Fruit fly (Drosophila melanogaster): ENCODE results near the gene CG32982.

The CG32982 gene

dm6 chr2L:9123707-9124106 is 1.8 kb upstream of the CG32982 start (continued):
- TF ChIP-seq CG2116 (GFP tag; optimal IDR thresholded peaks at IDR 0.05) (peak; percentile 4), Stat92E (GFP tag; optimal IDR thresholded peaks at IDR 0.05) (peak in 1 of 3 experiments; percentile 75), Dip3 (GFP tag; optimal IDR thresholded peaks at IDR 0.05) (no peak), ase (GFP tag; IDR thresholded peaks at IDR 0.05) (no peak), CG2889 (GFP tag; IDR thresholded peaks at IDR 0.05) (no peak), bab2 (GFP tag; optimal IDR thresholded peaks at IDR 0.05) (no peak), B-H2 (GFP tag; optimal IDR thresholded peaks at IDR 0.05) (no peak), CG2712 (tag; optimal IDR thresholded peaks at IDR 0.05) (no peak), psq (GFP tag; optimal IDR thresholded peaks at IDR 0.05) (no peak), CG4424 (GFP tag; optimal IDR thresholded peaks at IDR 0.05) (no peak), sens-2 (GFP tag; IDR thresholded peaks at IDR 0.05) (no peak), CG8924 (tag; optimal IDR thresholded peaks at IDR 0.05) (no peak), usp (GFP tag; optimal IDR thresholded peaks at IDR 0.05) (no peak), CG11247 (GFP tag; IDR thresholded peaks at IDR 0.05) (no peak)

dm6 chr2L:9124448-9124847 is 1.1 kb upstream of the CG32982 start:
- no peak for TF ChIP-seq CG6765 (GFP tag; optimal IDR thresholded peaks at IDR 0.05)
- TF ChIP-seq Dbx (GFP tag; IDR thresholded peaks at IDR 0.05) = no peak
- TF ChIP-seq H15 (GFP tag; IDR thresholded peaks at IDR 0.05) = no peak
- TF ChIP-seq CG9876 (GFP tag; optimal IDR thresholded peaks at IDR 0.05) = no peak
- TF ChIP-seq tna (GFP tag; IDR thresholded peaks at IDR 0.05; ENCODE audit: partially characterized antibody) = no peak
- TF ChIP-seq CG30403 (GFP tag; optimal IDR thresholded peaks at IDR 0.05) = no peak
- no peak for TF ChIP-seq onecut (GFP tag; IDR thresholded peaks at IDR 0.05)
- TF ChIP-seq Usf (GFP tag; optimal IDR thresholded peaks at IDR 0.05) = no peak
- TF ChIP-seq CG5180 (GFP tag; optimal IDR thresholded peaks at IDR 0.05) = peak; percentile 93
- no peak for TF ChIP-seq CG17612 (GFP tag; IDR thresholded peaks at IDR 0.05)
- no peak for TF ChIP-seq CG7987 (GFP tag; optimal IDR thresholded peaks at IDR 0.05)
- TF ChIP-seq H2.0 (GFP tag; IDR thresholded peaks at IDR 0.05) = no peak
- peak; percentile 18; the same call in 1 of the 3 replicates for TF ChIP-seq CG2199 (GFP tag; IDR thresholded peaks at IDR 0.05)
- TF ChIP-seq nom (GFP tag; optimal IDR thresholded peaks at IDR 0.05) = peak; percentile 8
- no peak for TF ChIP-seq jigr1 (GFP tag; IDR thresholded peaks at IDR 0.05)
- TF ChIP-seq CG34376 (GFP tag; optimal IDR thresholded peaks at IDR 0.05) = no peak
- TF ChIP-seq CG17385 (GFP tag; optimal IDR thresholded peaks at IDR 0.05) = no peak
- no peak for TF ChIP-seq CG13424 (tag; optimal IDR thresholded peaks at IDR 0.05)
- TF ChIP-seq nerfin-1 (tag; optimal IDR thresholded peaks at IDR 0.05) = peak; percentile 88

- TF ChIP-seq CG4282 (GFP tag; optimal IDR thresholded peaks at IDR 0.05) = no peak
- TF ChIP-seq CG6791 (GFP tag; IDR thresholded peaks at IDR 0.05; ENCODE audit: partially characterized antibody) = 0 out of 3 replicates have a peak, but pooled peaks have one; percentile 54
- TF ChIP-seq CG7963 (GFP tag; IDR thresholded peaks at IDR 0.05; ENCODE audit: partially characterized antibody) = 0 out of 3 replicates have a peak, but pooled peaks have one; percentile 25
- peak; percentile 10; the same call in 1 of the 2 replicates for TF ChIP-seq ap (GFP tag; IDR thresholded peaks at IDR 0.05)
- no peak for TF ChIP-seq prd (optimal IDR thresholded peaks at IDR 0.05)
- TF ChIP-seq prd (GFP tag; IDR thresholded peaks at IDR 0.05) = 0 out of 3 replicates have a peak, but pooled peaks have one; percentile 5
- 0 out of 3 replicates have a peak, but pooled peaks have one; percentile 30 for TF ChIP-seq Opbp (GFP tag; IDR thresholded peaks at IDR 0.05; ENCODE audit: partially characterized antibody)
- TF ChIP-seq CG4360 (GFP tag; IDR thresholded peaks at IDR 0.05) = peak; percentile 49
- TF ChIP-seq fd102C (GFP tag; optimal IDR thresholded peaks at IDR 0.05) = no peak
- TF ChIP-seq zfh1 (GFP tag; IDR thresholded peaks at IDR 0.05) = 0 out of 3 replicates have a peak, but pooled peaks have one; percentile 18
- TF ChIP-seq lmd (GFP tag; IDR thresholded peaks at IDR 0.05) = 0 out of 2 replicates have a peak, but pooled peaks have one; percentile 17
- TF ChIP-seq CG9817 (tag; optimal IDR thresholded peaks at IDR 0.05) = no peak
- TF ChIP-seq hkb (optimal IDR thresholded peaks at IDR 0.05) = no peak
- TF ChIP-seq hkb (GFP tag; IDR thresholded peaks at IDR 0.05) = no peak
- no peak for TF ChIP-seq Oli (tag; optimal IDR thresholded peaks at IDR 0.05)
- no peak for TF ChIP-seq Awh (GFP tag; IDR thresholded peaks at IDR 0.05)
- TF ChIP-seq crol (GFP tag; IDR thresholded peaks at IDR 0.05) = peak; percentile 97
- TF ChIP-seq Med (GFP tag) = peak; percentile 69
Observed at dm6 chr2L:9127072-9127646, 1.6 kb downstream of the CG32982 start.

Data from whole organism, embryonic.